Worm (Caenorhabditis elegans) whole organism, L3 larva: ENCODE measurements around the gene ZK285.2.

ENCODE experiments used
- aly-2 ChIP-seq: fragments of 150-350 bp; optimal IDR thresholded peaks from 2 replicates; lab custom pipeline; 2014; ENCODE audit warnings: missing biosample characterization, missing genetic modification characterization
- ama-1 ChIP-seq: fragments of 150-350 bp; optimal IDR thresholded peaks from 2 replicates; lab custom pipeline; 2018
- ceh-82 ChIP-seq: fragments of 150-350 bp; optimal IDR thresholded peaks from 2 replicates; lab custom pipeline; 2014; ENCODE audit warnings: missing biosample characterization, missing genetic modification characterization
- elt-1 ChIP-seq: fragments of 150-350 bp; optimal IDR thresholded peaks from 2 replicates; lab custom pipeline; 2014; ENCODE audit warnings: missing biosample characterization, missing genetic modification characterization
- elt-3 ChIP-seq, 3 experiments: fragments of 150-350 bp in 1 of 3; sonication (generic microtip) in 2 of 3; optimal IDR thresholded peaks; 2 replicates in 2 of 3; 4 replicates in 1 of 3; lab custom pipeline; 2014 to 2017; ENCODE audit warnings: missing biosample characterization in 3 of 3, missing genetic modification characterization in 3 of 3
- fkh-10 ChIP-seq: sonication (generic microtip); optimal IDR thresholded peaks from 2 replicates; lab custom pipeline; 2017; ENCODE audit warnings: missing biosample characterization, missing genetic modification reagents, missing genetic modification characterization
- fkh-2 ChIP-seq: fragments of 150-350 bp; optimal IDR thresholded peaks from 2 replicates; lab custom pipeline; 2014; ENCODE audit warnings: missing biosample characterization, missing genetic modification reagents, missing genetic modification characterization
- fos-1 ChIP-seq: fragments of 150-350 bp; optimal IDR thresholded peaks from 2 replicates; lab custom pipeline; 2014; ENCODE audit warnings: missing biosample characterization, missing genetic modification characterization
- lin-15B ChIP-seq: fragments of 150-350 bp; optimal IDR thresholded peaks from 2 replicates; lab custom pipeline; 2014; ENCODE audit warnings: missing biosample characterization, missing genetic modification characterization
- nfya-1 ChIP-seq: sonication (generic microtip); optimal IDR thresholded peaks from 2 replicates; lab custom pipeline; 2017; ENCODE audit warnings: missing genetic modification characterization, mild to moderate bottlenecking, missing compliant biosample characterization, antibody characterized with exemption, moderate library complexity; ENCODE audit not compliant: insufficient read depth
- nhr-11 ChIP-seq: fragments of 150-350 bp; optimal IDR thresholded peaks from 2 replicates; lab custom pipeline; 2014; ENCODE audit warnings: missing biosample characterization, missing genetic modification characterization
- nhr-25 ChIP-seq: sonication (generic microtip); optimal IDR thresholded peaks from 2 replicates; lab custom pipeline; 2017; ENCODE audit warnings: missing biosample characterization, missing genetic modification characterization
- zag-1 ChIP-seq: fragments of 150-350 bp; optimal IDR thresholded peaks from 2 replicates; lab custom pipeline; 2014; ENCODE audit warnings: missing biosample characterization, missing genetic modification characterization

DNA sequence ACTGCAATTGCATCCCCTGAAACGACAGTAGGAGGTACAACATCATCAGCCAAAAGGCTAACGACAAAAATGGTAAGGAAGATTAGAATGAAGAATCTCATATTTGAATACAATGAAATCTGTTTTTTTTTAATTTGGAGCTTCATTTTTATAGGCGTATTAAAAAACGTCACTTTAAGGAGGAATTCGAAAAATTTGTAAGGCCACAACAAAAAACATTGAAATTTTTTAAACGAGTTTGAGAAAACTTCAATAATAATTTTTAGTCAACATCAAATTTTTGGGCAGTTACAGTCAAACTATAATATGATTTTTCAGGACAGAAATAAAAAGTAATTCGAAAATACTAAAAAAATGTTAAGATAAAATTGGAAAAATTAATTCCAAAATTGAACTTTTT is 16.1 kb downstream of the ZK285.2 start, which contains the start of gene F14H3.14:
- no peak for TF ChIP-seq fkh-2
- no peak for TF ChIP-seq aly-2 (tag; lab: Kevin White, UChicago)
- no peak for TF ChIP-seq nfya-1 (tag; lab: Kevin White, UChicago)
- TF ChIP-seq elt-1 (tag; lab: Kevin White, UChicago) = no peak
- no peak for TF ChIP-seq fkh-10 (GFP tag; lab: Kevin White, UChicago)
- TF ChIP-seq elt-3 (tag; optimal IDR thresholded peaks at IDR 0.05; lab: Kevin White, UChicago) = no peak
- no peak for TF ChIP-seq ama-1
- TF ChIP-seq zag-1 (tag; lab: Kevin White, UChicago) = no peak
- no peak for TF ChIP-seq fos-1 (tag; lab: Kevin White, UChicago)
- TF ChIP-seq lin-15B = no peak
- no peak for TF ChIP-seq ceh-82 (tag; lab: Kevin White, UChicago)
- TF ChIP-seq nhr-11 (tag; lab: Kevin White, UChicago) = no peak
- no peak for TF ChIP-seq nhr-25
